Fruit fly (Drosophila melanogaster) whole organism, embryonic: ENCODE results near the gene CG14135.

Experiments used
- BtbVII ChIP-seq: fragments of 200-800 bp; sonication (Bioruptor generic); optimal IDR thresholded peaks from 3 replicates; lab custom pipeline; 2017; ENCODE audit warnings: missing biosample characterization, mild to moderate bottlenecking, missing genetic modification characterization
- C15 ChIP-seq: fragments of 200-800 bp; sonication (Bioruptor generic); IDR thresholded peaks from 3 replicates; pipeline ENCODE4 v1.3.6; 2022; ENCODE audit warnings: missing biosample characterization, missing genetic modification characterization
- CG10462 ChIP-seq: fragments of 200-800 bp; sonication (Bioruptor generic); optimal IDR thresholded peaks from 2 replicates; lab custom pipeline; 2016; ENCODE audit warnings: missing biosample characterization, missing genetic modification characterization
- CG12219 ChIP-seq: fragments of 200-800 bp; sonication (Bioruptor generic); optimal IDR thresholded peaks from 3 replicates; lab custom pipeline; 2018; ENCODE audit warnings: missing biosample characterization, mild to moderate bottlenecking, missing genetic modification characterization
- CG13123 ChIP-seq: fragments of 200-800 bp; sonication (Bioruptor generic); optimal IDR thresholded peaks from 2 replicates; lab custom pipeline; 2016; ENCODE audit warnings: missing biosample characterization, missing genetic modification characterization
- CG13894 ChIP-seq: fragments of 200-800 bp; sonication (Bioruptor generic); optimal IDR thresholded peaks from 3 replicates; lab custom pipeline; 2018; ENCODE audit warnings: missing biosample characterization, mild to moderate bottlenecking, missing genetic modification characterization, moderate library complexity
- CG15269 ChIP-seq: fragments of 200-800 bp; sonication (Bioruptor generic); optimal IDR thresholded peaks from 2 replicates; lab custom pipeline; 2018; ENCODE audit warnings: missing biosample characterization, mild to moderate bottlenecking, missing genetic modification characterization, moderate library complexity
- CG15479 ChIP-seq: fragments of 200-800 bp; sonication (Bioruptor generic); optimal IDR thresholded peaks from 3 replicates; lab custom pipeline; 2019; ENCODE audit warnings: missing biosample characterization, mild to moderate bottlenecking, missing genetic modification characterization, moderate library complexity
- CG1602 ChIP-seq: fragments of 200-800 bp; sonication (Bioruptor generic); optimal IDR thresholded peaks from 3 replicates; lab custom pipeline; 2016; ENCODE audit warnings: missing biosample characterization, missing genetic modification characterization
- CG17385 ChIP-seq: fragments of 200-800 bp; sonication (Bioruptor generic); optimal IDR thresholded peaks from 3 replicates; lab custom pipeline; 2018; ENCODE audit warnings: missing biosample characterization, mild to moderate bottlenecking, missing genetic modification characterization
- CG17912 ChIP-seq: fragments of 200-800 bp; sonication (Bioruptor generic); optimal IDR thresholded peaks from 2 replicates; lab custom pipeline; 2018; ENCODE audit warnings: missing biosample characterization, mild to moderate bottlenecking, missing genetic modification characterization
- CG31365 ChIP-seq: fragments of 200-800 bp; sonication (Bioruptor generic); optimal IDR thresholded peaks from 2 replicates; lab custom pipeline; 2018; ENCODE audit warnings: missing biosample characterization, mild to moderate bottlenecking, missing genetic modification characterization
- CG3281 ChIP-seq: fragments of 200-800 bp; sonication (Bioruptor generic); optimal IDR thresholded peaks from 3 replicates; lab custom pipeline; 2017; ENCODE audit warnings: missing biosample characterization, mild to moderate bottlenecking, missing genetic modification characterization
- CG34422 ChIP-seq: fragments of 200-800 bp; sonication (Bioruptor generic); IDR thresholded peaks from 3 replicates; pipeline ENCODE4 v1.3.6; 2022; ENCODE audit warnings: missing biosample characterization, missing genetic modification characterization
- CG3838 ChIP-seq: fragments of 200-800 bp; sonication (Bioruptor generic); optimal IDR thresholded peaks from 3 replicates; lab custom pipeline; 2016; ENCODE audit warnings: missing biosample characterization, missing genetic modification characterization
- CG4617 ChIP-seq: fragments of 200-800 bp; sonication (Bioruptor generic); optimal IDR thresholded peaks from 3 replicates; lab custom pipeline; 2016; ENCODE audit warnings: missing biosample characterization, missing genetic modification characterization, borderline replicate concordance
- CG4707 ChIP-seq: fragments of 200-800 bp; sonication (Bioruptor generic); optimal IDR thresholded peaks from 2 replicates; lab custom pipeline; 2018; ENCODE audit warnings: missing biosample characterization, mild to moderate bottlenecking, missing genetic modification characterization, moderate library complexity
- CG8281 ChIP-seq: fragments of 200-800 bp; sonication (Bioruptor generic); optimal IDR thresholded peaks from 2 replicates; lab custom pipeline; 2018; ENCODE audit warnings: missing biosample characterization, mild to moderate bottlenecking, missing genetic modification characterization, moderate library complexity
- CG8924 ChIP-seq: fragments of 200-800 bp; optimal IDR thresholded peaks from 3 replicates; lab custom pipeline; 2019; ENCODE audit warnings: missing biosample characterization, mild to moderate bottlenecking, missing genetic modification characterization, moderate library complexity
- CG8944 ChIP-seq: fragments of 200-800 bp; sonication (Bioruptor generic); optimal IDR thresholded peaks from 3 replicates; lab custom pipeline; 2016; ENCODE audit warnings: missing biosample characterization, missing genetic modification characterization
- CG9215 ChIP-seq: fragments of 200-800 bp; sonication (Bioruptor generic); IDR thresholded peaks from 2 replicates; pipeline ENCODE4 v1.3.6; 2022; ENCODE audit warnings: missing biosample characterization, missing genetic modification characterization
- D19A ChIP-seq: fragments of 200-800 bp; optimal IDR thresholded peaks from 3 replicates; lab custom pipeline; 2019; ENCODE audit warnings: missing biosample characterization, mild to moderate bottlenecking, missing genetic modification characterization, moderate library complexity
- D19B ChIP-seq: fragments of 200-800 bp; sonication (Bioruptor generic); optimal IDR thresholded peaks from 2 replicates; lab custom pipeline; 2017; ENCODE audit warnings: missing biosample characterization, mild to moderate bottlenecking, missing genetic modification characterization
- Ets65A ChIP-seq: fragments of 200-800 bp; sonication (Bioruptor generic); peaks from one replicate; lab custom pipeline; 2016; ENCODE audit warnings: missing biosample characterization, missing genetic modification characterization
- Ets97D ChIP-seq: fragments of 200-800 bp; sonication (Bioruptor generic); optimal IDR thresholded peaks from 3 replicates; lab custom pipeline; 2016; ENCODE audit warnings: missing biosample characterization, missing genetic modification characterization
- Jarid2 ChIP-seq: fragments of 200-800 bp; sonication (Bioruptor generic); optimal IDR thresholded peaks from 3 replicates; lab custom pipeline; 2017; ENCODE audit warnings: mild to moderate bottlenecking, missing biosample characterization, missing genetic modification reagents, missing genetic modification characterization
- Lpt ChIP-seq: fragments of >200 bp; optimal IDR thresholded peaks from 2 replicates; lab custom pipeline; 2018; ENCODE audit warnings: missing biosample characterization, missing genetic modification characterization
- NK7.1 ChIP-seq: fragments of 200-800 bp; sonication (Bioruptor generic); optimal IDR thresholded peaks from 3 replicates; lab custom pipeline; 2016; ENCODE audit warnings: missing biosample characterization, missing genetic modification characterization
- Rx ChIP-seq: fragments of 200-800 bp; sonication (Bioruptor generic); IDR thresholded peaks from 2 replicates; pipeline ENCODE4 v1.3.6; 2022; ENCODE audit warnings: missing biosample characterization, missing genetic modification characterization
- Spps ChIP-seq: fragments of 200-800 bp; sonication (Bioruptor generic); optimal IDR thresholded peaks from 2 replicates; lab custom pipeline; 2018; ENCODE audit warnings: missing biosample characterization, mild to moderate bottlenecking, missing genetic modification characterization
- Taf1 ChIP-seq: fragments of 200-800 bp; sonication (Bioruptor generic); IDR thresholded peaks from 2 replicates; pipeline ENCODE4 v1.3.6; 2022; ENCODE audit warnings: missing biosample characterization, missing genetic modification characterization
- Tbp ChIP-seq: fragments of >200 bp; optimal IDR thresholded peaks from 2 replicates; lab custom pipeline; 2018; ENCODE audit warnings: missing biosample characterization, missing genetic modification characterization
- Usf ChIP-seq: fragments of 200-800 bp; sonication (Bioruptor generic); optimal IDR thresholded peaks from 2 replicates; lab custom pipeline; 2017; ENCODE audit warnings: missing genotype, missing biosample characterization, missing genetic modification characterization
- Vsx1 ChIP-seq: fragments of 200-800 bp; sonication (Bioruptor generic); optimal IDR thresholded peaks from 2 replicates; lab custom pipeline; 2017; ENCODE audit warnings: missing biosample characterization, mild to moderate bottlenecking, missing genetic modification characterization, missing genetic modification reagents
- aop ChIP-seq: fragments of 200-800 bp; sonication (Bioruptor generic); IDR thresholded peaks from 2 replicates; pipeline ENCODE4 v1.3.6; 2022; ENCODE audit warnings: missing biosample characterization, missing genetic modification characterization
- ato ChIP-seq: fragments of 200-800 bp; sonication (Bioruptor generic); IDR thresholded peaks from 2 replicates; pipeline ENCODE4 v1.3.6; 2022; ENCODE audit warnings: missing biosample characterization, missing genetic modification characterization; ENCODE audit not compliant: partially characterized antibody
- btn ChIP-seq: fragments of 200-800 bp; sonication (Bioruptor generic); optimal IDR thresholded peaks from 2 replicates; lab custom pipeline; 2016; ENCODE audit warnings: missing biosample characterization, missing genetic modification characterization
- dimm ChIP-seq: fragments of 200-800 bp; sonication (Bioruptor generic); IDR thresholded peaks from 2 replicates; pipeline ENCODE4 v1.3.6; 2022; ENCODE audit warnings: missing biosample characterization, missing genetic modification characterization
- eve ChIP-seq, 2 experiments: fragments of >200 bp; optimal IDR thresholded peaks; 2 replicates each; lab custom pipeline; 2017; ENCODE audit warnings: missing biosample characterization in 2 of 2, missing genetic modification characterization in 2 of 2
- fd96Cb ChIP-seq: fragments of 200-800 bp; sonication (Bioruptor generic); optimal IDR thresholded peaks from 2 replicates; lab custom pipeline; 2018; ENCODE audit warnings: missing biosample characterization, mild to moderate bottlenecking, missing genetic modification characterization, moderate library complexity
- fru ChIP-seq: fragments of >200 bp; optimal IDR thresholded peaks from 2 replicates; lab custom pipeline; 2017
- grn ChIP-seq: fragments of 200-800 bp; sonication (Bioruptor generic); optimal IDR thresholded peaks from 3 replicates; lab custom pipeline; 2017; ENCODE audit warnings: missing biosample characterization, missing genetic modification characterization
- h ChIP-seq: fragments of >200 bp; optimal IDR thresholded peaks from 2 replicates; lab custom pipeline; 2017
- hkb ChIP-seq, 2 experiments: fragments of 200-800 bp in 1 of 2; fragments of >200 bp in 1 of 2; sonication (Bioruptor generic) in 1 of 2; IDR thresholded peaks in 1 of 2; optimal IDR thresholded peaks in 1 of 2; 2 replicates each; pipeline versions ENCODE4 v1.3.6 to Lab custom; 2017 to 2022; ENCODE audit warnings: missing biosample characterization in 1 of 2, missing genetic modification characterization in 1 of 2
- inv ChIP-seq: fragments of 200-800 bp; sonication (Bioruptor generic); IDR thresholded peaks from 2 replicates; pipeline ENCODE4 v1.3.6; 2022; ENCODE audit warnings: missing biosample characterization, missing genetic modification characterization; ENCODE audit not compliant: partially characterized antibody
- shn ChIP-seq: fragments of 200-800 bp; sonication (Bioruptor generic); optimal IDR thresholded peaks from 3 replicates; lab custom pipeline; 2016; ENCODE audit warnings: missing biosample characterization, missing genetic modification characterization
- sima ChIP-seq: fragments of 200-800 bp; sonication (Bioruptor generic); optimal IDR thresholded peaks from 2 replicates; lab custom pipeline; 2016; ENCODE audit warnings: missing biosample characterization, missing genetic modification characterization
- sisA ChIP-seq: fragments of 200-800 bp; sonication (Bioruptor generic); IDR thresholded peaks from 2 replicates; pipeline ENCODE4 v1.3.6; 2022; ENCODE audit warnings: missing biosample characterization, missing genetic modification characterization
- slbo ChIP-seq: fragments of 200-800 bp; sonication (Bioruptor generic); IDR thresholded peaks from 2 replicates; pipeline ENCODE4 v1.3.6; 2022; ENCODE audit warnings: missing biosample characterization, missing genetic modification characterization
- sob ChIP-seq: fragments of 200-800 bp; sonication (Bioruptor generic); IDR thresholded peaks from 2 replicates; pipeline ENCODE4 v1.3.6; 2022; ENCODE audit warnings: missing biosample characterization, missing genetic modification characterization
- toy ChIP-seq: fragments of 200-800 bp; sonication (Bioruptor generic); IDR thresholded peaks from 2 replicates; pipeline ENCODE4 v1.3.6; 2022; ENCODE audit warnings: missing biosample characterization, missing genetic modification characterization
- trem ChIP-seq: fragments of 200-800 bp; optimal IDR thresholded peaks from 3 replicates; lab custom pipeline; 2019; ENCODE audit warnings: missing biosample characterization, mild to moderate bottlenecking, missing genetic modification characterization, moderate library complexity

CG14135 gene

dm6 chr3L:11648410-11648809 lies 43.0 kb upstream of the CG14135 start, which contains the start of the genes RIOK1 and Polr3H (continued):
- peak; percentile 72 for TF ChIP-seq slbo (GFP tag; lab: Robert Waterston, UW)
- no peak for TF ChIP-seq CG15269 (tag; lab: Kevin White, UChicago)
- no peak for TF ChIP-seq btn
- TF ChIP-seq Rx (GFP tag; lab: Robert Waterston, UW): no peak; the same call in 1 of the 2 replicates
- no peak for TF ChIP-seq CG13894
- no peak for TF ChIP-seq toy
- no peak for TF ChIP-seq CG12219
- TF ChIP-seq eve (GFP tag; optimal IDR thresholded peaks at IDR 0.05; lab: Kevin White, UChicago): no peak
- TF ChIP-seq sima (GFP tag; lab: Kevin White, UChicago): no peak
- no peak for TF ChIP-seq Vsx1
- TF ChIP-seq Lpt (GFP tag; lab: Kevin White, UChicago): no peak
- TF ChIP-seq fru (lab: Kevin White, UChicago): no peak
- TF ChIP-seq CG13123 (GFP tag; lab: Kevin White, UChicago): peak; percentile 65
- peak; percentile 88 for TF ChIP-seq Ets65A
- peak; percentile 5 for TF ChIP-seq CG10462 (GFP tag; lab: Kevin White, UChicago)
- no peak for TF ChIP-seq CG17912 (GFP tag; lab: Kevin White, UChicago)
- no peak for TF ChIP-seq C15
- no peak for TF ChIP-seq Jarid2 (GFP tag; lab: Kevin White, UChicago)
- TF ChIP-seq h: no peak
- no peak for TF ChIP-seq Usf (GFP tag; lab: Kevin White, UChicago)
- TF ChIP-seq CG3838 (GFP tag; lab: Kevin White, UChicago): peak; percentile 34
- TF ChIP-seq CG4707 (GFP tag; lab: Kevin White, UChicago): no peak
- no peak for TF ChIP-seq D19A (tag; lab: Kevin White, UChicago)
- TF ChIP-seq trem (tag; lab: Kevin White, UChicago): peak; percentile 70
- peak; percentile 28; the same call in 1 of the 2 replicates for TF ChIP-seq sob (GFP tag; lab: Robert Waterston, UW)
- TF ChIP-seq Spps (tag; lab: Kevin White, UChicago): peak; percentile 27
- TF ChIP-seq CG1602: peak; percentile 62
- peak; percentile 74 for TF ChIP-seq CG8944 (GFP tag; lab: Kevin White, UChicago)
- TF ChIP-seq shn (GFP tag; lab: Kevin White, UChicago): peak; percentile 67
- TF ChIP-seq dimm (GFP tag; lab: Robert Waterston, UW): no peak
- TF ChIP-seq CG8924 (tag; lab: Kevin White, UChicago): no peak
- TF ChIP-seq CG9215 (GFP tag; lab: Robert Waterston, UW): peak; percentile 40; the same call in 1 of the 2 replicates
- TF ChIP-seq Taf1 (GFP tag; lab: Robert Waterston, UW): no peak
- no peak for TF ChIP-seq NK7.1 (GFP tag; lab: Kevin White, UChicago)
- TF ChIP-seq Tbp (GFP tag; lab: Kevin White, UChicago): no peak
- no peak for TF ChIP-seq D19B (GFP tag; lab: Kevin White, UChicago)
- no peak for TF ChIP-seq CG31365
- TF ChIP-seq CG34422 (GFP tag; lab: Robert Waterston, UW): peak; percentile 76; the same call in 2 of the 3 replicates
- TF ChIP-seq CG17385 (GFP tag; lab: Kevin White, UChicago): peak; percentile 42
- TF ChIP-seq CG3281: no peak
- TF ChIP-seq CG15479: peak; percentile 52
- TF ChIP-seq inv (GFP tag; lab: Robert Waterston, UW): no peak
- TF ChIP-seq grn: no peak
- peak; percentile 35 for TF ChIP-seq fd96Cb
- TF ChIP-seq ato (GFP tag; lab: Robert Waterston, UW): no peak
- TF ChIP-seq aop (GFP tag; lab: Robert Waterston, UW): no peak
- peak; percentile 68 for TF ChIP-seq CG4617
- TF ChIP-seq hkb (optimal IDR thresholded peaks at IDR 0.05; lab: Kevin White, UChicago): no peak
- TF ChIP-seq hkb (GFP tag; IDR thresholded peaks at IDR 0.05; lab: Robert Waterston, UW): peak; percentile 77
- TF ChIP-seq CG8281 (tag; lab: Kevin White, UChicago): no peak
- TF ChIP-seq BtbVII (GFP tag; lab: Kevin White, UChicago): no peak
- peak; percentile 56 for TF ChIP-seq sisA (GFP tag; lab: Robert Waterston, UW)
- peak; percentile 62 for TF ChIP-seq Ets97D (GFP tag; lab: Kevin White, UChicago)
